Worm (Caenorhabditis elegans) whole organism, L3 larva: ENCODE data around the gene Y17D7B.3.
"Not testable (repeated sequence)": the region's sequence is repeated elsewhere in the genome, so short reads cannot be mapped to it uniquely, and the experiment has no call there.

Source experiments
- R02D3.7 ChIP-seq: fragments of 150-350 bp; optimal IDR thresholded peaks from 2 replicates; lab custom pipeline; 2014; ENCODE audit warnings: missing biosample characterization, missing genetic modification characterization
- ZK546.5 ChIP-seq: sonication (generic microtip); optimal IDR thresholded peaks from 2 replicates; lab custom pipeline; 2017; ENCODE audit warnings: missing biosample characterization, missing genetic modification characterization
- aly-2 ChIP-seq: fragments of 150-350 bp; optimal IDR thresholded peaks from 2 replicates; lab custom pipeline; 2014; ENCODE audit warnings: missing biosample characterization, missing genetic modification characterization
- ama-1 ChIP-seq: fragments of 150-350 bp; optimal IDR thresholded peaks from 2 replicates; lab custom pipeline; 2018
- ceh-16 ChIP-seq: sonication (generic microtip); optimal IDR thresholded peaks from 2 replicates; lab custom pipeline; 2017; ENCODE audit warnings: missing biosample characterization, missing genetic modification characterization
- egl-27 ChIP-seq: sonication (generic microtip); optimal IDR thresholded peaks from 4 replicates; lab custom pipeline; 2017; ENCODE audit warnings: missing biosample characterization, missing genetic modification reagents, missing genetic modification characterization
- elt-1 ChIP-seq: fragments of 150-350 bp; optimal IDR thresholded peaks from 2 replicates; lab custom pipeline; 2014; ENCODE audit warnings: missing biosample characterization, missing genetic modification characterization
- elt-2 ChIP-seq: sonication (generic microtip); optimal IDR thresholded peaks from 2 replicates; lab custom pipeline; 2016; ENCODE audit warnings: missing genetic modification reagents, mild to moderate bottlenecking, missing genetic modification characterization, missing compliant biosample characterization
- fkh-10 ChIP-seq: sonication (generic microtip); optimal IDR thresholded peaks from 2 replicates; lab custom pipeline; 2017; ENCODE audit warnings: missing biosample characterization, missing genetic modification reagents, missing genetic modification characterization
- fkh-2 ChIP-seq: fragments of 150-350 bp; optimal IDR thresholded peaks from 2 replicates; lab custom pipeline; 2014; ENCODE audit warnings: missing biosample characterization, missing genetic modification reagents, missing genetic modification characterization
- hmg-11 ChIP-seq: sonication (generic microtip); optimal IDR thresholded peaks from 2 replicates; lab custom pipeline; 2016; ENCODE audit warnings: missing genetic modification characterization, missing compliant biosample characterization
- jun-1 ChIP-seq: fragments of 150-350 bp; optimal IDR thresholded peaks from 2 replicates; lab custom pipeline; 2014; ENCODE audit warnings: missing biosample characterization, missing genetic modification reagents, missing genetic modification characterization
- lin-39 ChIP-seq: fragments of 150-350 bp; optimal IDR thresholded peaks from 2 replicates; lab custom pipeline; 2018; ENCODE audit warnings: missing biosample characterization, missing genetic modification reagents, missing genetic modification characterization
- mdl-1 ChIP-seq: fragments of 150-350 bp; optimal IDR thresholded peaks from 2 replicates; lab custom pipeline; 2014; ENCODE audit warnings: missing biosample characterization, missing genetic modification characterization
- mml-1 ChIP-seq: fragments of 150-350 bp; sonication (generic microtip); optimal IDR thresholded peaks from 3 replicates; lab custom pipeline; 2014; ENCODE audit warnings: missing biosample characterization, missing genetic modification characterization
- nfya-1 ChIP-seq: sonication (generic microtip); optimal IDR thresholded peaks from 2 replicates; lab custom pipeline; 2017; ENCODE audit warnings: missing genetic modification characterization, mild to moderate bottlenecking, missing compliant biosample characterization, antibody characterized with exemption, moderate library complexity; ENCODE audit not compliant: insufficient read depth
- nhr-11 ChIP-seq: fragments of 150-350 bp; optimal IDR thresholded peaks from 2 replicates; lab custom pipeline; 2014; ENCODE audit warnings: missing biosample characterization, missing genetic modification characterization
- nhr-12 ChIP-seq: fragments of 150-350 bp; optimal IDR thresholded peaks from 2 replicates; lab custom pipeline; 2014; ENCODE audit warnings: missing biosample characterization, missing genetic modification characterization
- nhr-43 ChIP-seq: sonication (generic microtip); optimal IDR thresholded peaks from 2 replicates; lab custom pipeline; 2016; ENCODE audit warnings: mild to moderate bottlenecking, missing genetic modification characterization, missing compliant biosample characterization; ENCODE audit not compliant: poor library complexity, severe bottlenecking
- nhr-76 ChIP-seq: fragments of 150-350 bp; sonication (generic microtip); optimal IDR thresholded peaks from 5 replicates; lab custom pipeline; 2014; ENCODE audit warnings: missing biosample characterization, missing genetic modification characterization
- nhr-77 ChIP-seq: fragments of 150-350 bp; optimal IDR thresholded peaks from 2 replicates; lab custom pipeline; 2014; ENCODE audit warnings: missing biosample characterization, missing genetic modification characterization
- pha-4 ChIP-seq: fragments of 150-350 bp; optimal IDR thresholded peaks from 2 replicates; lab custom pipeline; 2014; ENCODE audit warnings: missing biosample characterization, missing genetic modification reagents, missing genetic modification characterization
- pqm-1 ChIP-seq: fragments of 150-350 bp; optimal IDR thresholded peaks from 2 replicates; lab custom pipeline; 2017; ENCODE audit warnings: missing biosample characterization, missing genetic modification characterization, inconsistent platforms
- tbx-2 ChIP-seq: sonication (generic microtip); optimal IDR thresholded peaks from 2 replicates; lab custom pipeline; 2016; ENCODE audit warnings: mild to moderate bottlenecking, missing genetic modification characterization, missing compliant biosample characterization
- unc-62 ChIP-seq: fragments of 150-350 bp; sonication (generic microtip); optimal IDR thresholded peaks from 4 replicates; lab custom pipeline; 2014; ENCODE audit warnings: missing biosample characterization, missing genetic modification reagents, missing genetic modification characterization
- zag-1 ChIP-seq: fragments of 150-350 bp; optimal IDR thresholded peaks from 2 replicates; lab custom pipeline; 2014; ENCODE audit warnings: missing biosample characterization, missing genetic modification characterization
- ztf-11 ChIP-seq: fragments of 150-350 bp; optimal IDR thresholded peaks from 2 replicates; lab custom pipeline; 2014; ENCODE audit warnings: missing biosample characterization, missing genetic modification characterization
- ztf-4 ChIP-seq: fragments of 150-350 bp; optimal IDR thresholded peaks from 2 replicates; lab custom pipeline; 2014; ENCODE audit warnings: missing biosample characterization, missing genetic modification characterization

Gene Y17D7B.3

DNA sequence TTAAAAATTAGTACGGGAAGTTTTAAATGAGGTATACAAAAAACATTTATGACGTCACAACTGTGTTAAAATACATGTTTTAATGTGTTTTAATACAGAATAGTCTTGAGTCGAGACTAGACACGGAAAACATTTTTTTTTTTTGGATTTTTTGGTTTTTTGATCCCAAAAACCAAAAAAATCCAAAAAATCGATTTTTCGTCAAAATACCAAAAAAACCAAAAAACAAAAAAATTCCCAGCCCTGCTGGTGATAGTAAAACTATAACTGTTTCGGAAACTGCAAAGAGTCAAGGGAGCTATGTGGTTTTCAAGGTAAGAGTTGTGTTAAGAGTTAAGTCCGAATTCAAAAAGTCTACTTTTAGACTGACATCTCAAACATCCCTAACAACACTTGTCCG lies 25.5 kb downstream of the Y17D7B.3 start, which contains the start of gene F11D11.4:
TSS of gene F11D11.4 (plus strand) at position 301 of the 400 bp plus-strand sequence.
- TF ChIP-seq mdl-1 (no peak), ztf-4 (tag; lab: Kevin White, UChicago) (no peak), zag-1 (tag; lab: Kevin White, UChicago) (no peak), ztf-11 (tag; lab: Kevin White, UChicago) (no peak), ama-1 (lab: Kevin White, UChicago) (no peak), nhr-11 (tag; lab: Kevin White, UChicago) (no peak)
- TF ChIP-seq, all 47 proteins: peak for 0

DNA sequence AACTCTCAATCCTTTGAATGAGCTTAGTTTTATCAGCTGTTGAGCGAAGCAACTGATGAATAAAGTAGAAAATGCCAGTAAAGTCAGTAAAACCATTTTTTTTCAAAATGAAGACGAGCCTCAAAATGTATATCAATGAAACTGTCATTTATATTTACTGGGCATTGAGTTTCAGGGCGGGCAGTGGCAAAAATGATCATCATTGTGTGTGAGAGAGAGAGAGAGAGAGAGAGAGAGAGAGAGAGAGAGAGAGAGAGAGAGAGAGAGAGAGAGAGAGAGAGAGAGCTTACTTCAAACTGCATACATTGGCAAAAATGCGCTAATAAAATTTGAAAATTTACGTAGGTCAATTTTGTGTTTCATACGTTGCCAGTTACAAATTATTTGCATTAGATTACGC lies 26.4 kb downstream of the Y17D7B.3 start, which contains the start of gene F11D11.3:
TSS of gene F11D11.3 (minus strand) at position 101 of the 400 bp plus-strand sequence.
- TF ChIP-seq ztf-11 (tag; lab: Kevin White, UChicago) (no peak), lin-39 (tag; lab: Kevin White, UChicago) (no peak), nhr-76 (tag; lab: Kevin White, UChicago) (no peak), nfya-1 (tag; lab: Kevin White, UChicago) (no peak), R02D3.7 (tag; lab: Kevin White, UChicago) (no peak), pha-4 (no peak), ceh-16 (tag; lab: Kevin White, UChicago) (no peak), egl-27 (tag; lab: Kevin White, UChicago) (no peak), nhr-43 (tag; lab: Kevin White, UChicago) (no peak)

DNA sequence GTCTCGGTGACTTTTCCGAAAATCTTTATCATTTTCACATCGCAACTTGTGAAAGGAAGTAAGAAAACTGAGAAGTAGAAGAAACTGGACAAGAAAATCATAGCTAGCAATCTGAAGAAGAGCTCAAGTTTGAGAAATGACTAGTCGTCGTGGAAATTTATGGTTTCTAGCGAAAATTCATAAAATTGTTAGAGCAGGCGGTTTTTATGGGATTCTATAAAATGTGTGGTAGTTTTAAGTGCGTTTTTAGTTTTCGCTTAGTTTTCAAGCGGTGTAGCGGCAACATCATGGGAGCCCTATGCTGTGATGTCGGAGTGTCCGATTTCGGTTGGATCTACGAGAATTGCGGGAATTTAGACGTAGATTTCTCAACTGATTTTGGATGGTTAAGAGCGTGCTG lies 32.3 kb downstream of the Y17D7B.3 start, which contains the start of gene clec-254:
TSS of gene clec-254 (minus strand) at position 101 of the 400 bp plus-strand sequence.
- not testable (repeated sequence) for TF ChIP-seq mml-1, pqm-1, nhr-11 (tag; lab: Kevin White, UChicago)

DNA sequence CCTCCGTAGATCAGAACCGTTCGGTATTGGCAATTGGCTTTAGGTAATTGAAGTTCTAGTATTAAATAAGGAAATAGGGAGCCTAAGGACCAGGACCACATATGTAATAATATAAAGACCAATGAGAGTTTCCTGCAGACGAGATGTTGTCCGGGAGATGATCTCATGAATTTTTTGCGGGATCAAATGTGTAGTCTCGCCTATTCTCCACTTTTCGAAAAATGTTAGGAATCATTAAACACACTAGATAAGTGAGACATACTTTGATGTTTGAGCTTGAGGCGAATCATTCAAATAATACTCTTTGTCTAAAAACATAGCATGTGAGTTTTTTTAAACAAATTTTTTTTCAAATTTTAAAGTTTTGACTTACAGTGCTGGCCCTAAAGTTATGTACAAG lies 33.6 kb downstream of the Y17D7B.3 start, which contains the start of gene F11D11.6:
TSS of gene F11D11.6 (minus strand) at position 101 of the 400 bp plus-strand sequence.
- TF ChIP-seq nfya-1 (tag; lab: Kevin White, UChicago) (no peak), jun-1 (no peak), nhr-12 (tag; lab: Kevin White, UChicago) (no peak)

DNA sequence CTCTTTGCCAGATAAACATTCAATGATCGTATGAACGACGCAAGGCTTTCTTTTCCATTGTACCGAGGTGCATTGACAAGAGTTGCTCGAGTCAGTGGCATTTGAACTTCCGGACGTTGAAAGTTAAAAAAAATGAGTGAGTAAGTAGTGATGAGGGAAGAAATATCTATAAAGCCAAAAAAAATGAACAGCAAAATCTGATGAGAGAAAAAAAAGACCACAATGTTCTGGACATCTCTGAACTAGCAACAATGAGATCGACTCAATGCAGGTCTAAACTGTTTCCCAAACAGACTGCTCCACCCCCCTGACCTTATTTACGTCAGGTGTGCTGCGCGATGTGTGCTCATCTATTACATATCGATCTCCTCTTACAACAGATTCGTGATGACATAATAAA lies 36.1 kb downstream of the Y17D7B.3 start, which contains the start of the genes F11D11.21 and F11D11.12:
TSS of gene F11D11.21 (minus strand) at position 101 of the 400 bp plus-strand sequence.
TSS of gene F11D11.12 (minus strand) at position 238 of the 400 bp plus-strand sequence.
- TF ChIP-seq elt-1 (no peak), elt-2 (tag; lab: Kevin White, UChicago) (no peak), fkh-2 (tag; lab: Kevin White, UChicago) (no peak), tbx-2 (tag; lab: Kevin White, UChicago) (no peak), fkh-10 (GFP tag; lab: Kevin White, UChicago) (no peak)

DNA sequence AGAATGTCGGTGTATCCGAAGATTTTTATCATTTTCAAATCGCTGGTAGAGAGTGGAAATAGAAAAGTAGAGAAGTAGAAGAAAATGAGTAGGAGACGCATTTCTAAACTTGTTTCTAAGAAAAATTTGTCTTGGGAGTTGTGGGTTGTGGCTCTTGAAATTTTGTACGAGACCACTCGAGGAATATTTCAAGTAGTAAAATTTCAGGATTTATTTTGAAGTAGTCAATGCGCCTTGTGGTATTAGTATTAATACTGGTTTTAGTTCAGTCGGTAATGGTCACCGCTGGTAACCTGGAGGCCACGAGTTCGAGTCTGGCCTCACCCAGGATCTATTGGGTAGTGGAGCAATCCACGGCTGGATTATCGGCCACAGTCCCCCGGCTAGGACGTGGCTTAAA lies 37.9 kb downstream of the Y17D7B.3 start, which contains the start of gene clec-252:
TSS of gene clec-252 (minus strand) at position 101 of the 400 bp plus-strand sequence.
- TF ChIP-seq nhr-77 (tag; lab: Kevin White, UChicago) = no peak
- TF ChIP-seq R02D3.7 (tag; lab: Kevin White, UChicago) = no peak
- no peak for TF ChIP-seq elt-2 (tag; lab: Kevin White, UChicago)
- no peak for TF ChIP-seq tbx-2 (tag; lab: Kevin White, UChicago)
- TF ChIP-seq ZK546.5 (tag; lab: Kevin White, UChicago) = no peak
- no peak for TF ChIP-seq aly-2 (tag; lab: Kevin White, UChicago)
- TF ChIP-seq nhr-12 (tag; lab: Kevin White, UChicago) = no peak
- no peak for TF ChIP-seq pqm-1 (tag; lab: Kevin White, UChicago)
- no peak for TF ChIP-seq mml-1 (tag; lab: Kevin White, UChicago)
- no peak for TF ChIP-seq jun-1
- no peak for TF ChIP-seq unc-62
- no peak for TF ChIP-seq hmg-11 (tag; lab: Kevin White, UChicago)
- TF ChIP-seq ceh-16 (tag; lab: Kevin White, UChicago) = no peak
